Fruit fly (Drosophila melanogaster) whole organism, embryonic: ENCODE measurements around the gene CG7985.
A peak's percentile ranks its signal among the peaks of the same experiment; 100 is the strongest.

Source experiments
- ATbp ChIP-seq: fragments of 200-800 bp; sonication (Bioruptor generic); optimal IDR thresholded peaks from 2 replicates; lab custom pipeline; 2017; ENCODE audit warnings: missing biosample characterization, mild to moderate bottlenecking, missing genetic modification characterization, missing genetic modification reagents
- Awh ChIP-seq: fragments of 200-800 bp; sonication (Bioruptor generic); IDR thresholded peaks from 2 replicates; pipeline ENCODE4, ENCODE4 v1.3.6; 2022; ENCODE audit warnings: missing biosample characterization, missing genetic modification characterization
- CG11696 ChIP-seq: fragments of 200-800 bp; sonication (Bioruptor generic); IDR thresholded peaks from 2 replicates; pipeline ENCODE4 v1.3.6; 2022; ENCODE audit warnings: missing biosample characterization, missing genetic modification characterization
- CG13287 ChIP-seq: fragments of 200-800 bp; sonication (Bioruptor generic); IDR thresholded peaks from 2 replicates; pipeline ENCODE4 v1.3.6; 2022; ENCODE audit warnings: missing biosample characterization, missing genetic modification characterization; ENCODE audit not compliant: partially characterized antibody
- CG17359 ChIP-seq: fragments of 200-800 bp; sonication (Bioruptor generic); optimal IDR thresholded peaks from 3 replicates; lab custom pipeline; 2018; ENCODE audit warnings: missing biosample characterization, mild to moderate bottlenecking, missing genetic modification characterization, moderate library complexity
- CG17385 ChIP-seq: fragments of 200-800 bp; sonication (Bioruptor generic); optimal IDR thresholded peaks from 3 replicates; lab custom pipeline; 2018; ENCODE audit warnings: missing biosample characterization, mild to moderate bottlenecking, missing genetic modification characterization
- CG17802 ChIP-seq: fragments of 200-800 bp; sonication (Bioruptor generic); optimal IDR thresholded peaks from 2 replicates; lab custom pipeline; 2018; ENCODE audit warnings: missing biosample characterization, mild to moderate bottlenecking, missing genetic modification characterization, moderate library complexity
- CG2116 ChIP-seq: fragments of 200-800 bp; sonication (Bioruptor generic); optimal IDR thresholded peaks from 3 replicates; lab custom pipeline; 2018; ENCODE audit warnings: missing biosample characterization, mild to moderate bottlenecking, missing genetic modification characterization
- CG2199 ChIP-seq: fragments of 200-800 bp; sonication (Bioruptor generic); IDR thresholded peaks from 3 replicates; pipeline ENCODE4 v1.3.6; 2022; ENCODE audit warnings: missing biosample characterization, missing genetic modification characterization
- CG5953 ChIP-seq: fragments of 200-800 bp; sonication (Bioruptor generic); IDR thresholded peaks from 2 replicates; pipeline ENCODE4 v1.3.6; 2022; ENCODE audit warnings: missing biosample characterization, missing genetic modification characterization
- CG6791 ChIP-seq: fragments of 200-800 bp; sonication (Bioruptor generic); IDR thresholded peaks from 3 replicates; pipeline ENCODE4 v1.3.6; 2022; ENCODE audit warnings: missing biosample characterization, missing genetic modification characterization; ENCODE audit not compliant: partially characterized antibody
- CG6813 ChIP-seq: fragments of 200-800 bp; sonication (Bioruptor generic); optimal IDR thresholded peaks from 2 replicates; lab custom pipeline; 2017; ENCODE audit warnings: missing biosample characterization, missing genetic modification characterization, mild to moderate bottlenecking, moderate library complexity, missing genetic modification reagents
- CG9817 ChIP-seq: fragments of 200-800 bp; sonication (Bioruptor generic); optimal IDR thresholded peaks from 2 replicates; lab custom pipeline; 2018; ENCODE audit warnings: missing biosample characterization, mild to moderate bottlenecking, missing genetic modification characterization, moderate library complexity
- CHES-1-like ChIP-seq: fragments of 200-800 bp; sonication (Bioruptor generic); optimal IDR thresholded peaks from 2 replicates; lab custom pipeline; 2016; ENCODE audit warnings: missing biosample characterization, missing genetic modification characterization
- CTCF ChIP-seq: fragments of 200-800 bp; sonication (Bioruptor generic); optimal IDR thresholded peaks from 2 replicates; lab custom pipeline; 2017; ENCODE audit warnings: missing biosample characterization, mild to moderate bottlenecking, missing genetic modification characterization, moderate library complexity
- Drgx ChIP-seq: fragments of 200-800 bp; sonication (Bioruptor generic); IDR thresholded peaks from 2 replicates; pipeline ENCODE4 v1.3.6; 2022; ENCODE audit warnings: missing biosample characterization, missing genetic modification characterization
- E2f2 ChIP-seq: fragments of 200-800 bp; sonication (Bioruptor generic); IDR thresholded peaks from 2 replicates; pipeline ENCODE4 v1.3.6; 2022; ENCODE audit warnings: missing biosample characterization, missing genetic modification characterization
- Fer2 ChIP-seq: fragments of 200-800 bp; sonication (Bioruptor generic); optimal IDR thresholded peaks from 2 replicates; lab custom pipeline; 2018; ENCODE audit warnings: missing biosample characterization, mild to moderate bottlenecking, missing genetic modification characterization, moderate library complexity
- GATAe ChIP-seq: fragments of 200-800 bp; sonication (Bioruptor generic); conservative IDR thresholded peaks from 2 replicates; pipeline ENCODE4 v1.3.6; 2022; ENCODE audit warnings: missing biosample characterization, missing genetic modification characterization
- Hand ChIP-seq: fragments of 200-800 bp; sonication (Bioruptor generic); optimal IDR thresholded peaks from 2 replicates; lab custom pipeline; 2017; ENCODE audit warnings: mild to moderate bottlenecking, missing biosample characterization, missing genetic modification reagents, missing genetic modification characterization
- Hmr ChIP-seq: fragments of 200-800 bp; sonication (Bioruptor generic); optimal IDR thresholded peaks from 3 replicates; lab custom pipeline; 2017; ENCODE audit warnings: mild to moderate bottlenecking, missing biosample characterization, missing genetic modification reagents, missing genetic modification characterization
- Hr51 ChIP-seq, 2 experiments: fragments of 200-800 bp; sonication (Bioruptor generic); optimal IDR thresholded peaks; 2 replicates in 1 of 2; 3 replicates in 1 of 2; lab custom pipeline; 2016 to 2018; ENCODE audit warnings: missing biosample characterization in 2 of 2, missing genetic modification characterization in 2 of 2, mild to moderate bottlenecking in 1 of 2, moderate library complexity in 1 of 2
- Hsf ChIP-seq: fragments of 200-800 bp; sonication (Bioruptor generic); optimal IDR thresholded peaks from 3 replicates; lab custom pipeline; 2016; ENCODE audit warnings: missing biosample characterization, missing genetic modification characterization
- Med ChIP-seq: fragments of 200-800 bp; sonication (Bioruptor generic); peaks from one replicate; lab custom pipeline; 2016; ENCODE audit warnings: missing biosample characterization, missing genetic modification characterization, mild to moderate bottlenecking, inconsistent platforms, moderate library complexity
- Nf-YB ChIP-seq: fragments of 200-800 bp; sonication (Bioruptor generic); optimal IDR thresholded peaks from 3 replicates; lab custom pipeline; 2019; ENCODE audit warnings: missing biosample characterization, mild to moderate bottlenecking, missing genetic modification characterization, moderate library complexity
- Scr ChIP-seq: fragments of 200-800 bp; sonication (Bioruptor generic); IDR thresholded peaks from 2 replicates; pipeline ENCODE4 v1.3.6; 2022; ENCODE audit warnings: missing biosample characterization, missing genetic modification characterization; ENCODE audit not compliant: partially characterized antibody
- Side ChIP-seq: fragments of 200-800 bp; sonication (Bioruptor generic); optimal IDR thresholded peaks from 2 replicates; lab custom pipeline; 2016; ENCODE audit warnings: missing biosample characterization, missing genetic modification characterization
- Xbp1 ChIP-seq: fragments of 200-800 bp; sonication (Bioruptor generic); optimal IDR thresholded peaks from 3 replicates; lab custom pipeline; 2016; ENCODE audit warnings: missing biosample characterization, mild to moderate bottlenecking, missing genetic modification characterization
- ash1 ChIP-seq: fragments of 200-800 bp; sonication (Bioruptor generic); optimal IDR thresholded peaks from 2 replicates; lab custom pipeline; 2018; ENCODE audit warnings: missing biosample characterization, mild to moderate bottlenecking, missing genetic modification characterization
- br ChIP-seq: fragments of >200 bp; optimal IDR thresholded peaks from 2 replicates; lab custom pipeline; 2017
- chif ChIP-seq, 2 experiments: fragments of 200-800 bp; sonication (Bioruptor generic); optimal IDR thresholded peaks; 3 replicates each; lab custom pipeline; 2016; ENCODE audit warnings: missing biosample characterization in 2 of 2, missing genetic modification characterization in 2 of 2
- da ChIP-seq: fragments of 200-800 bp; sonication (Bioruptor generic); optimal IDR thresholded peaks from 2 replicates; lab custom pipeline; 2016; ENCODE audit warnings: missing biosample characterization, missing genetic modification characterization
- dmrt99B ChIP-seq: fragments of 200-800 bp; sonication (Bioruptor generic); optimal IDR thresholded peaks from 2 replicates; lab custom pipeline; 2018; ENCODE audit warnings: missing biosample characterization, mild to moderate bottlenecking, missing genetic modification characterization, moderate library complexity
- dpn ChIP-seq, 2 experiments: fragments of 200-800 bp; sonication (Bioruptor generic); optimal IDR thresholded peaks; 3 replicates each; lab custom pipeline; 2016; ENCODE audit warnings: missing biosample characterization in 2 of 2, missing genetic modification characterization in 2 of 2
- dysf ChIP-seq: fragments of 200-800 bp; sonication (Bioruptor generic); IDR thresholded peaks from 3 replicates; pipeline ENCODE4 v1.3.6; 2022; ENCODE audit warnings: missing biosample characterization, missing genetic modification characterization
- fd102C ChIP-seq: fragments of 200-800 bp; sonication (Bioruptor generic); optimal IDR thresholded peaks from 2 replicates; lab custom pipeline; 2018; ENCODE audit warnings: missing biosample characterization, mild to moderate bottlenecking, missing genetic modification characterization, moderate library complexity
- grau ChIP-seq: fragments of 200-800 bp; optimal IDR thresholded peaks from 3 replicates; lab custom pipeline; 2019; ENCODE audit warnings: missing biosample characterization, mild to moderate bottlenecking, missing genetic modification characterization, moderate library complexity
- hbn ChIP-seq: fragments of 200-800 bp; sonication (Bioruptor generic); IDR thresholded peaks from 2 replicates; pipeline ENCODE4 v1.3.6; 2022; ENCODE audit warnings: missing biosample characterization, missing genetic modification characterization; ENCODE audit not compliant: partially characterized antibody
- klu ChIP-seq: fragments of 200-800 bp; sonication (Bioruptor generic); IDR thresholded peaks from 2 replicates; pipeline ENCODE4 v1.3.6; 2022; ENCODE audit warnings: missing biosample characterization, missing genetic modification characterization
- lmd ChIP-seq: fragments of 200-800 bp; sonication (Bioruptor generic); IDR thresholded peaks from 2 replicates; pipeline ENCODE4 v1.3.6; 2022; ENCODE audit warnings: missing biosample characterization, missing genetic modification characterization
- pan ChIP-seq, 4 experiments: fragments of >200 bp in 3 of 4; fragments of 200-800 bp in 1 of 4; sonication (Bioruptor generic) in 1 of 4; optimal IDR thresholded peaks in 3 of 4; IDR thresholded peaks in 1 of 4; 2 replicates each; pipeline versions ENCODE4 v1.3.6 to Lab custom; 2017 to 2022; ENCODE audit warnings: missing biosample characterization in 2 of 4, missing genetic modification characterization in 2 of 4, mixed read lengths in 1 of 4
- sc ChIP-seq, 3 experiments: fragments of >200 bp in 2 of 3; fragments of 200-800 bp in 1 of 3; sonication (Bioruptor generic) in 1 of 3; optimal IDR thresholded peaks; 2 replicates in 2 of 3; 3 replicates in 1 of 3; lab custom pipeline; 2017; ENCODE audit warnings: mild to moderate bottlenecking in 1 of 3, missing biosample characterization in 1 of 3, missing genetic modification characterization in 1 of 3, missing genetic modification reagents in 1 of 3
- slou ChIP-seq: fragments of 200-800 bp; sonication (Bioruptor generic); optimal IDR thresholded peaks from 3 replicates; lab custom pipeline; 2016; ENCODE audit warnings: missing biosample characterization, missing genetic modification characterization
- sr ChIP-seq: fragments of 200-800 bp; sonication (Bioruptor generic); IDR thresholded peaks from 3 replicates; pipeline ENCODE4 v1.3.6; 2022; ENCODE audit warnings: missing biosample characterization, missing genetic modification characterization
- toy ChIP-seq: fragments of 200-800 bp; sonication (Bioruptor generic); IDR thresholded peaks from 2 replicates; pipeline ENCODE4 v1.3.6; 2022; ENCODE audit warnings: missing biosample characterization, missing genetic modification characterization
- unpg ChIP-seq: fragments of 200-800 bp; sonication (Bioruptor generic); optimal IDR thresholded peaks from 3 replicates; lab custom pipeline; 2018; ENCODE audit warnings: missing biosample characterization, mild to moderate bottlenecking, missing genetic modification characterization, moderate library complexity
- vvl ChIP-seq: fragments of 200-800 bp; sonication (Bioruptor generic); IDR thresholded peaks from 2 replicates; pipeline ENCODE4 v1.3.6; 2022; ENCODE audit warnings: missing biosample characterization, missing genetic modification characterization
- zen ChIP-seq: fragments of 200-800 bp; sonication (Bioruptor generic); optimal IDR thresholded peaks from 3 replicates; lab custom pipeline; 2018; ENCODE audit warnings: missing biosample characterization, mild to moderate bottlenecking, missing genetic modification characterization, moderate library complexity

CG7985 gene

dm6 chr3R:18168398-18168797 lies 31.3 kb upstream of the CG7985 start (continued):
- TF ChIP-seq toy (GFP tag; lab: Robert Waterston, UW) (no peak), Hmr (peak; percentile 38), br (no peak), E2f2 (GFP tag; lab: Robert Waterston, UW) (peak; percentile 44; the same call in 1 of the 2 replicates), CG2116 (GFP tag; lab: Kevin White, UChicago) (peak; percentile 24), sc (optimal IDR thresholded peaks at IDR 0.05; lab: Kevin White, UChicago) (no peak), sc (GFP tag; optimal IDR thresholded peaks at IDR 0.05; lab: Kevin White, UChicago) (no peak), Drgx (peak; percentile 29; the same call in 1 of the 2 replicates), fd102C (no peak), Scr (GFP tag; lab: Robert Waterston, UW) (peak; percentile 22; the same call in 1 of the 2 replicates), CG6813 (no peak), CG13287 (peak; percentile 15; the same call in 1 of the 2 replicates), klu (GFP tag; lab: Robert Waterston, UW) (no peak), lmd (GFP tag; lab: Robert Waterston, UW) (peak; percentile 16; the same call in 1 of the 2 replicates), Hr51 (GFP tag; optimal IDR thresholded peaks at IDR 0.05; lab: Kevin White, UChicago) (peak in 1 of 2 experiments; percentile 49), Awh (GFP tag; lab: Robert Waterston, UW) (no peak), ash1 (no peak)

- TF ChIP-seq Xbp1 (GFP tag; lab: Kevin White, UChicago): peak; percentile 3
- peak in 1 of 2 experiments; percentile 35 for TF ChIP-seq dpn (GFP tag; optimal IDR thresholded peaks at IDR 0.05; lab: Kevin White, UChicago)
- TF ChIP-seq GATAe (GFP tag; lab: Robert Waterston, UW): no peak
- peak; percentile 22 for TF ChIP-seq CG17359 (tag; lab: Kevin White, UChicago)
- no peak for TF ChIP-seq CTCF (GFP tag; lab: Kevin White, UChicago)
- peak; percentile 67 for TF ChIP-seq CG17802
- TF ChIP-seq CG11696: peak; percentile 90
- no peak for TF ChIP-seq pan (optimal IDR thresholded peaks at IDR 0.05; lab: Kevin White, UChicago)
- peak in 1 of 2 experiments; percentile 7 for TF ChIP-seq pan (GFP tag; optimal IDR thresholded peaks at IDR 0.05 in 1 of 2, IDR thresholded peaks at IDR 0.05 in 1 of 2)
- TF ChIP-seq Hand (GFP tag; lab: Kevin White, UChicago): no peak
- peak; percentile 18 for TF ChIP-seq CHES-1-like (GFP tag; lab: Kevin White, UChicago)
- peak; percentile 48 for TF ChIP-seq zen (tag; lab: Kevin White, UChicago)
- TF ChIP-seq unpg (GFP tag; lab: Kevin White, UChicago): peak; percentile 9
- TF ChIP-seq CG5953 (GFP tag; lab: Robert Waterston, UW): 0 out of 2 replicates have a peak, but pooled peaks have one; percentile 5
- no peak for TF ChIP-seq CG17385 (GFP tag; lab: Kevin White, UChicago)
- no peak for TF ChIP-seq Fer2
- TF ChIP-seq Hsf (GFP tag; lab: Kevin White, UChicago): peak; percentile 10
- no peak; the same call in 1 of the 2 replicates for TF ChIP-seq vvl
- peak; percentile 81; the same call in 2 of the 3 replicates for TF ChIP-seq CG2199 (GFP tag; lab: Robert Waterston, UW)
- no peak for TF ChIP-seq hbn (GFP tag; lab: Robert Waterston, UW)
- peak; percentile 26 for TF ChIP-seq dmrt99B
- 0 out of 3 replicates have a peak, but pooled peaks have one; percentile 46 for TF ChIP-seq dysf (GFP tag; lab: Robert Waterston, UW)
- peak; percentile 71 for TF ChIP-seq grau (tag; lab: Kevin White, UChicago)
- TF ChIP-seq Drgx: 0 out of 2 replicates have a peak, but pooled peaks have one; percentile 30
- peak; percentile 11 for TF ChIP-seq ATbp (GFP tag; lab: Kevin White, UChicago)
- TF ChIP-seq chif (GFP tag; optimal IDR thresholded peaks at IDR 0.05; lab: Kevin White, UChicago): peak in 1 of 2 experiments; percentile 2
- TF ChIP-seq Med (GFP tag; lab: Kevin White, UChicago): peak; percentile 75
- TF ChIP-seq slou (GFP tag; lab: Kevin White, UChicago): no peak
- TF ChIP-seq sr: no peak
- TF ChIP-seq Nf-YB (GFP tag; lab: Kevin White, UChicago): no peak
- TF ChIP-seq CG6791 (GFP tag; lab: Robert Waterston, UW): no peak
- TF ChIP-seq da (GFP tag; lab: Kevin White, UChicago): no peak
- no peak for TF ChIP-seq CG9817 (tag; lab: Kevin White, UChicago)
- TF ChIP-seq Side (GFP tag; lab: Kevin White, UChicago): peak; percentile 7
These were observed 30.7 kb upstream of the CG7985 start for dm6 chr3R:18168929-18169350.
